Worm (Caenorhabditis elegans): ENCODE results near the gene wdr-5.2.

- TF ChIP-seq fkh-4 (tag; optimal IDR thresholded peaks at IDR 0.05; ENCODE audit: borderline replicate concordance) (no peak), ztf-11 (tag; optimal IDR thresholded peaks at IDR 0.05) (no peak), nhr-237 (tag; optimal IDR thresholded peaks at IDR 0.05) (no peak), dpl-1 (GFP tag; optimal IDR thresholded peaks at IDR 0.05) (no peak), nhr-19 (GFP tag; conservative IDR thresholded peaks at IDR 0.05) (no peak), zag-1 (tag; optimal IDR thresholded peaks at IDR 0.05) (no peak), nhr-76 (tag; optimal IDR thresholded peaks at IDR 0.05) (no peak), ztf-4 (tag; optimal IDR thresholded peaks at IDR 0.05) (no peak), tbx-2 (tag; optimal IDR thresholded peaks at IDR 0.05) (no peak), elt-2 (tag; optimal IDR thresholded peaks at IDR 0.05) (no peak), elt-3 (tag; optimal IDR thresholded peaks at IDR 0.05) (no peak), hlh-4 (tag; optimal IDR thresholded peaks at IDR 0.05) (no peak), sox-4 (tag; optimal IDR thresholded peaks at IDR 0.05) (no peak)
Observed at ce11 chrX:14335220-14335619, 14.7 kb upstream of the wdr-5.2 start, which contains the start of gene K04G11.1.

All from whole organism, L1 larva.